Fruit fly (Drosophila melanogaster): Measurements from ENCODE around the gene RPA2.

Gene RPA2

dm6 chr2L:20881353-20882079, 44.4 kb downstream of the RPA2 start (continued):
- TF ChIP-seq scrt (GFP tag; optimal IDR thresholded peaks at IDR 0.05): peak; percentile 21
- peak; percentile 86 for TF ChIP-seq lab (GFP tag; optimal IDR thresholded peaks at IDR 0.05)
- TF ChIP-seq amos (GFP tag; IDR thresholded peaks at IDR 0.05; ENCODE audit: partially characterized antibody): no peak
- TF ChIP-seq az2 (GFP tag; optimal IDR thresholded peaks at IDR 0.05): peak; percentile 35
- TF ChIP-seq tio (GFP tag; optimal IDR thresholded peaks at IDR 0.05): no peak
- no peak for TF ChIP-seq Atf3 (GFP tag; optimal IDR thresholded peaks at IDR 0.05)
- peak; percentile 77; the same call in 2 of the 3 replicates for TF ChIP-seq row (GFP tag; IDR thresholded peaks at IDR 0.05)
- peak; percentile 50 for TF ChIP-seq bcd (GFP tag; optimal IDR thresholded peaks at IDR 0.05)
- TF ChIP-seq PHDP (tag; optimal IDR thresholded peaks at IDR 0.05): peak; percentile 39
- no peak for TF ChIP-seq Vsx1 (GFP tag; optimal IDR thresholded peaks at IDR 0.05)
- no peak for TF ChIP-seq z (GFP tag; IDR thresholded peaks at IDR 0.05)
- TF ChIP-seq CG9727 (GFP tag; optimal IDR thresholded peaks at IDR 0.05): peak; percentile 45
- TF ChIP-seq mld (GFP tag; IDR thresholded peaks at IDR 0.05; ENCODE audit: partially characterized antibody): no peak
- TF ChIP-seq her (GFP tag; optimal IDR thresholded peaks at IDR 0.05): peak; percentile 39
- TF ChIP-seq CG4360 (GFP tag; IDR thresholded peaks at IDR 0.05): no peak
- peak; percentile 32 for TF ChIP-seq CG1647 (GFP tag; optimal IDR thresholded peaks at IDR 0.05)
- TF ChIP-seq NFAT (GFP tag; IDR thresholded peaks at IDR 0.05): peak; percentile 45; the same call in 1 of the 2 replicates
- no peak for TF ChIP-seq TFAM (GFP tag; optimal IDR thresholded peaks at IDR 0.05)
- TF ChIP-seq CG7987 (GFP tag; optimal IDR thresholded peaks at IDR 0.05): no peak
- TF ChIP-seq CG6854 (GFP tag; optimal IDR thresholded peaks at IDR 0.05): no peak
- no peak for TF ChIP-seq trh (GFP tag; optimal IDR thresholded peaks at IDR 0.05)
- no peak for TF ChIP-seq CG1024 (GFP tag; IDR thresholded peaks at IDR 0.05)
- TF ChIP-seq grau (tag; optimal IDR thresholded peaks at IDR 0.05): peak; percentile 90
- TF ChIP-seq CG7928 (GFP tag; optimal IDR thresholded peaks at IDR 0.05): no peak
- no peak for TF ChIP-seq CG10959 (GFP tag; IDR thresholded peaks at IDR 0.05)
- peak; percentile 67 for TF ChIP-seq gro (GFP tag; optimal IDR thresholded peaks at IDR 0.05)
- TF ChIP-seq sim (GFP tag; IDR thresholded peaks at IDR 0.05): no peak
- TF ChIP-seq CG30431 (GFP tag; optimal IDR thresholded peaks at IDR 0.05): no peak
- no peak for TF ChIP-seq CG6765 (GFP tag; optimal IDR thresholded peaks at IDR 0.05)
- TF ChIP-seq insv (GFP tag; optimal IDR thresholded peaks at IDR 0.05): no peak
- peak; percentile 26 for TF ChIP-seq fd3F (GFP tag; optimal IDR thresholded peaks at IDR 0.05)
- TF ChIP-seq Tbp (GFP tag; optimal IDR thresholded peaks at IDR 0.05): no peak
- TF ChIP-seq disco-r (GFP tag; optimal IDR thresholded peaks at IDR 0.05): no peak
- no peak for TF ChIP-seq ssp (GFP tag; IDR thresholded peaks at IDR 0.05)
- no peak for TF ChIP-seq CG17385 (GFP tag; optimal IDR thresholded peaks at IDR 0.05)
- 0 out of 2 replicates have a peak, but pooled peaks have one; percentile 49 for TF ChIP-seq klu (GFP tag; IDR thresholded peaks at IDR 0.05)
- no peak for TF ChIP-seq ewg (GFP tag; optimal IDR thresholded peaks at IDR 0.05)
- TF ChIP-seq gem (tag; optimal IDR thresholded peaks at IDR 0.05): peak; percentile 67
- TF ChIP-seq Rx (GFP tag; IDR thresholded peaks at IDR 0.05): no peak
- peak; percentile 30; the same call in 1 of the 2 replicates for TF ChIP-seq CG17612 (GFP tag; IDR thresholded peaks at IDR 0.05)
- TF ChIP-seq Ptx1 (GFP tag; IDR thresholded peaks at IDR 0.05): peak; percentile 58

- TF ChIP-seq CG2199 (GFP tag; IDR thresholded peaks at IDR 0.05) (no peak), ind (GFP tag; optimal IDR thresholded peaks at IDR 0.05) (peak; percentile 10), tio (GFP tag; optimal IDR thresholded peaks at IDR 0.05) (peak; percentile 3), Ets65A (GFP tag) (peak; percentile 71), CG9727 (GFP tag; optimal IDR thresholded peaks at IDR 0.05) (no peak), Med (GFP tag) (peak; percentile 43), gem (tag; optimal IDR thresholded peaks at IDR 0.05) (peak; percentile 3), sens (GFP tag) (peak; percentile 26)
Observed at dm6 chr2L:20880476-20880875, 45.5 kb downstream of the RPA2 start.
